Worm (Caenorhabditis elegans): Measurements from ENCODE around the gene rfc-4.

The rfc-4 gene

ce11 chrIII:6931896-6932295 lies 40.2 kb upstream of the rfc-4 start, which contains the start of gene byn-1 (continued):
- TF ChIP-seq egl-44 (GFP tag; IDR thresholded peaks at IDR 0.05) (no peak), hlh-26 (GFP tag; conservative IDR thresholded peaks at IDR 0.05) (no peak), pha-4 (tag; optimal IDR thresholded peaks at IDR 0.05) (no peak)

DNA sequence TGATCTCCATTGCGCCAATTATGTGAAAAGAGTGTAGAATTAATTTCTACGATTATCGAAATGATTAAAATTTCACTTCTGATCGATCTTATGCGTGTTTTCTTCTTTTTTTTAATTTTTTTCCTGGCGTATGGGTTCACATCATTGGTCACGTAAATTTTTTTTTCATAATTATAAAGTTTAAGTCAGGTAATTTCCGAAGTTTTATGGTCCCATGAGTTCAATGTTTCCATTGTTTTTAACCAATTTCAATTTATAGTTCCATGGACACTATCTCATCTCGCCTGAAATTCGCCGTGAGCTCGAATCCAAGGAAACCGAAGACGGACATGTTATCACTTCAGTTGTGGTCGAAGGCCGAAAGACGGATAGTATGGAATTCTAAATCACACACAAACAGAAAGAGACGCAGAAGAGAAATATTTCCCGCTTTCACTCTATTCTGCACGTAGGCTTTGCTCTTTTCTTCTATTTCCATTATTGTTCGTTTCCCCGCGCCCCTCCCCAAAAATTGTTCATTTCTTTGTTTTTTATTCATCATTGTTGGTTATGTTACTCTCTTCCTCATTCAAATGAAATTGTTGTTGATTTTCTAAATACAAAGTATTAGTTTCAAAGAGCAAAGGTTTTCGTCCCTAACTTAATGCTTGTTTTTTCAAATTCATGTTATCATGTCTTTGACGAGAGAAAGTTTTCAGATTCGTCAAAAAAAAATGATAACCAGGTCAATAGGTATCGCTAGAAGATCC lies 36.6 kb upstream of the rfc-4 start, which contains the start of the genes F57B9.8 and coq-2:
TSS of gene F57B9.8 (minus strand) at position 51 of the 749 bp plus-strand sequence.
TSS of gene coq-2 (plus strand) at position 699 of the 749 bp plus-strand sequence.
- no peak for TF ChIP-seq ztf-25 (GFP tag; IDR thresholded peaks at IDR 0.05)
- TF ChIP-seq gei-17 (GFP tag; optimal IDR thresholded peaks at IDR 0.05) = no peak

- no peak for TF ChIP-seq cebp-1 (GFP tag; IDR thresholded peaks at IDR 0.05)
- peak; percentile 78 for TF ChIP-seq cebp-1 (tag; optimal IDR thresholded peaks at IDR 0.05)
- TF ChIP-seq let-526 (GFP tag; IDR thresholded peaks at IDR 0.05) = no peak
- no peak for TF ChIP-seq rpc-1 (optimal IDR thresholded peaks at IDR 0.05)
- no peak for TF ChIP-seq rpc-1 (tag; optimal IDR thresholded peaks at IDR 0.05)
- no peak for TF ChIP-seq dpl-1 (GFP tag; optimal IDR thresholded peaks at IDR 0.05)
- no peak for TF ChIP-seq Y56A3A.18 (GFP tag; IDR thresholded peaks at IDR 0.05)
- TF ChIP-seq D2030.7 (GFP tag; IDR thresholded peaks at IDR 0.05) = no peak
- TF ChIP-seq zim-3 (tag; optimal IDR thresholded peaks at IDR 0.05) = no peak
Measured at ce11 chrIII:6939523-6939922, 32.5 kb upstream of the rfc-4 start, which contains the start of gene F57B9.3. Gene F57B9.3, plus strand, starts transcription at chrIII:6939823.

ce11 chrIII:6945319-6945718 lies 26.7 kb upstream of the rfc-4 start:
- TF ChIP-seq lin-40 (tag; optimal IDR thresholded peaks at IDR 0.05) (no peak), snpc-3.4 (tag; optimal IDR thresholded peaks at IDR 0.05) (no peak), zfh-2 (GFP tag; conservative IDR thresholded peaks at IDR 0.05) (peak; percentile 76), aptf-3 (GFP tag; IDR thresholded peaks at IDR 0.05) (no peak), mes-4 (tag; optimal IDR thresholded peaks at IDR 0.05) (no peak)

DNA sequence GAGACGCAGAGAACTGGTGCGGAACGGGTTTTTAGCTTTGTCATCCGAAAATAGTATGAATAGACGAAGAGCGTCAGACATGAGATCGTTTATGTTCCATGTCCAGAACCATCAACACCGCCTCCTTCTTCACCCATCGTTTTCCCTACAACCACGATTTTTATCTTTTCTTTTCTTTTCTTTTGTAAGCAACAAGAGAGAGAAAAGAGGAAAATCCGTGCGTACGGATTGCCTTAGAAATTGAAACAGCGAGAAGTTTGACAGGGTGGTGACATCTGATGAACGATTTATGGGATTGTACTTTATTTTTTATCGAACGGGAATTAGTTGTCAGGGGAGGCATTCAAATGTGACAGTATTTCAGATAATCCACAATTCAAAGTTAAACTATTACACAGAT lies 26.3 kb upstream of the rfc-4 start, which contains the start of gene abu-13:
TSS of gene abu-13 (minus strand) at position 152 of the 400 bp plus-strand sequence.
- no peak for TF ChIP-seq F52B5.7 (tag; optimal IDR thresholded peaks at IDR 0.05)
- no peak for TF ChIP-seq mxl-1 (tag; optimal IDR thresholded peaks at IDR 0.05)
- no peak for TF ChIP-seq snpc-1.1 (tag; optimal IDR thresholded peaks at IDR 0.05; ENCODE audit: insufficient read depth)
- TF ChIP-seq madf-3 (GFP tag; IDR thresholded peaks at IDR 0.05) = no peak
- no peak for TF ChIP-seq ztf-3 (GFP tag; optimal IDR thresholded peaks at IDR 0.05)

ce11 chrIII:6946382-6946781 lies 25.7 kb upstream of the rfc-4 start, which contains the start of gene let-711:
Gene let-711, plus strand, starts transcription at chrIII:6946718.
- no peak for TF ChIP-seq egl-44 (GFP tag; IDR thresholded peaks at IDR 0.05)
- TF ChIP-seq ztf-26 (tag; optimal IDR thresholded peaks at IDR 0.05) = no peak
- TF ChIP-seq Y79H2A.3 (GFP tag; conservative IDR thresholded peaks at IDR 0.05) = no peak
- TF ChIP-seq madf-10 (tag; optimal IDR thresholded peaks at IDR 0.05) = no peak
- no peak for TF ChIP-seq lin-40 (tag; optimal IDR thresholded peaks at IDR 0.05)
- TF ChIP-seq Y53G8AR.9 (GFP tag; conservative IDR thresholded peaks at IDR 0.05) = no peak
- TF ChIP-seq ceh-79 (tag; optimal IDR thresholded peaks at IDR 0.05) = no peak
- peak; percentile 79 for TF ChIP-seq madf-8 (GFP tag; conservative IDR thresholded peaks at IDR 0.05)
- TF ChIP-seq Y95B8A.8 (GFP tag; IDR thresholded peaks at IDR 0.05) = 0 out of 2 replicates have a peak, but pooled peaks have one; percentile 7
- no peak for TF ChIP-seq dpff-1 (tag; optimal IDR thresholded peaks at IDR 0.05)
- TF ChIP-seq nhr-90 (tag; optimal IDR thresholded peaks at IDR 0.05) = no peak
- TF ChIP-seq chd-7 (tag; optimal IDR thresholded peaks at IDR 0.05) = no peak
- TF ChIP-seq efl-1 (GFP tag; optimal IDR thresholded peaks at IDR 0.05) = peak; percentile 89
- no peak for TF ChIP-seq snpc-1.1 (tag; optimal IDR thresholded peaks at IDR 0.05; ENCODE audit: insufficient read depth)
- TF ChIP-seq let-607 (tag; optimal IDR thresholded peaks at IDR 0.05) = no peak
- TF ChIP-seq T07F8.4 (tag; optimal IDR thresholded peaks at IDR 0.05) = no peak
- no peak for TF ChIP-seq cebp-1 (GFP tag; IDR thresholded peaks at IDR 0.05)
- no peak for TF ChIP-seq cebp-1 (tag; optimal IDR thresholded peaks at IDR 0.05)
- no peak for TF ChIP-seq B0019.2 (GFP tag; conservative IDR thresholded peaks at IDR 0.05)
- TF ChIP-seq somi-1 (GFP tag; optimal IDR thresholded peaks at IDR 0.05) = no peak
- TF ChIP-seq athp-1 (tag; optimal IDR thresholded peaks at IDR 0.05) = no peak

Measured in whole organism, young adult.